Worm (Caenorhabditis elegans) whole organism, mixed stage, embryonic: ENCODE data around the gene srw-57.
A peak's percentile ranks its signal among the peaks of the same experiment; 100 is the strongest.
"Not testable (repeated sequence)": the region's sequence is repeated elsewhere in the genome, so short reads cannot be mapped to it uniquely, and the experiment has no call there.

Source experiments
- M03D4.4 ChIP-seq: sonication (generic microtip); optimal IDR thresholded peaks from 2 replicates; lab custom pipeline; 2017; ENCODE audit warnings: mild to moderate bottlenecking, missing genetic modification characterization, missing compliant biosample characterization
- bed-3 ChIP-seq: fragments of 200-800 bp; sonication (Bioruptor generic); optimal IDR thresholded peaks from 3 replicates; lab custom pipeline; 2018; ENCODE audit warnings: mild to moderate bottlenecking, missing genetic modification characterization, moderate library complexity, missing compliant biosample characterization
- blmp-1 ChIP-seq: fragments of 150-350 bp; optimal IDR thresholded peaks from 2 replicates; lab custom pipeline; 2014; ENCODE audit warnings: missing biosample characterization, missing genetic modification characterization
- ceh-39 ChIP-seq: fragments of 150-350 bp; optimal IDR thresholded peaks from 2 replicates; lab custom pipeline; 2014; ENCODE audit warnings: missing biosample characterization, missing genetic modification characterization
- ceh-43 ChIP-seq: fragments of 200-800 bp; sonication (Bioruptor generic); optimal IDR thresholded peaks from 2 replicates; lab custom pipeline; 2018; ENCODE audit warnings: mild to moderate bottlenecking, missing genetic modification characterization, moderate library complexity, missing compliant biosample characterization
- ceh-83 ChIP-seq: fragments of 200-800 bp; sonication (Bioruptor generic); optimal IDR thresholded peaks from 2 replicates; lab custom pipeline; 2018; ENCODE audit warnings: mild to moderate bottlenecking, missing genetic modification characterization, missing compliant biosample characterization
- cnd-1 ChIP-seq: fragments of 200-800 bp; sonication (Bioruptor generic); optimal IDR thresholded peaks from 2 replicates; lab custom pipeline; 2018; ENCODE audit warnings: mild to moderate bottlenecking, missing genetic modification characterization, missing compliant biosample characterization
- drap-1 ChIP-seq: fragments of 200-800 bp; sonication (Bioruptor generic); optimal IDR thresholded peaks from 3 replicates; lab custom pipeline; 2018; ENCODE audit warnings: mild to moderate bottlenecking, missing genetic modification characterization, missing compliant biosample characterization
- elt-1 ChIP-seq: sonication (generic microtip); optimal IDR thresholded peaks from 2 replicates; lab custom pipeline; 2017; ENCODE audit warnings: missing genetic modification characterization, mild to moderate bottlenecking, missing compliant biosample characterization, antibody characterized with exemption, moderate library complexity, borderline replicate concordance; ENCODE audit not compliant: insufficient read depth
- flh-1 ChIP-seq: fragments of 200-800 bp; sonication (Bioruptor generic); optimal IDR thresholded peaks from 2 replicates; lab custom pipeline; 2018; ENCODE audit warnings: mild to moderate bottlenecking, missing genetic modification characterization, moderate library complexity, missing compliant biosample characterization
- hlh-1 ChIP-seq: fragments of 150-350 bp; optimal IDR thresholded peaks from 2 replicates; lab custom pipeline; 2014; ENCODE audit warnings: missing biosample characterization, missing genetic modification reagents, missing genetic modification characterization
- lin-13 ChIP-seq: fragments of 150-350 bp; optimal IDR thresholded peaks from 2 replicates; lab custom pipeline; 2014; ENCODE audit warnings: missing biosample characterization, missing genetic modification characterization
- lin-32 ChIP-seq: fragments of 200-800 bp; sonication (Bioruptor generic); optimal IDR thresholded peaks from 2 replicates; lab custom pipeline; 2018; ENCODE audit warnings: mild to moderate bottlenecking, missing genetic modification characterization, missing compliant biosample characterization
- lsy-2 ChIP-seq: fragments of 150-350 bp; optimal IDR thresholded peaks from 2 replicates; lab custom pipeline; 2014; ENCODE audit warnings: missing biosample characterization, missing genetic modification characterization
- mab-5 ChIP-seq: fragments of 150-350 bp; optimal IDR thresholded peaks from 2 replicates; lab custom pipeline; 2014; ENCODE audit warnings: missing biosample characterization, missing genetic modification characterization
- nhr-12 ChIP-seq: fragments of 150-350 bp; optimal IDR thresholded peaks from 2 replicates; lab custom pipeline; 2014; ENCODE audit warnings: missing biosample characterization, missing genetic modification characterization
- nhr-76 ChIP-seq: sonication (generic microtip); optimal IDR thresholded peaks from 2 replicates; lab custom pipeline; 2017; ENCODE audit warnings: missing biosample characterization, missing genetic modification characterization
- sem-2 ChIP-seq: fragments of 200-800 bp; sonication (Bioruptor generic); optimal IDR thresholded peaks from 2 replicates; lab custom pipeline; 2018; ENCODE audit warnings: mild to moderate bottlenecking, missing genetic modification characterization, missing compliant biosample characterization
- snpc-4 ChIP-seq: fragments of 150-350 bp; optimal IDR thresholded peaks from 2 replicates; lab custom pipeline; 2014; ENCODE audit warnings: missing biosample characterization, missing genetic modification characterization
- sptf-1 ChIP-seq: sonication (generic microtip); optimal IDR thresholded peaks from 2 replicates; lab custom pipeline; 2017; ENCODE audit warnings: mild to moderate bottlenecking, missing genetic modification characterization, moderate library complexity, missing compliant biosample characterization
- unc-39 ChIP-seq: fragments of 150-350 bp; optimal IDR thresholded peaks from 2 replicates; lab custom pipeline; 2014; ENCODE audit warnings: missing biosample characterization, missing genetic modification characterization
- zip-8 ChIP-seq: fragments of 150-350 bp; optimal IDR thresholded peaks from 2 replicates; lab custom pipeline; 2014; ENCODE audit warnings: missing biosample characterization, missing genetic modification characterization
- ztf-11 ChIP-seq: fragments of 150-350 bp; optimal IDR thresholded peaks from 2 replicates; lab custom pipeline; 2014; ENCODE audit warnings: missing biosample characterization, missing genetic modification characterization

The srw-57 gene

DNA sequence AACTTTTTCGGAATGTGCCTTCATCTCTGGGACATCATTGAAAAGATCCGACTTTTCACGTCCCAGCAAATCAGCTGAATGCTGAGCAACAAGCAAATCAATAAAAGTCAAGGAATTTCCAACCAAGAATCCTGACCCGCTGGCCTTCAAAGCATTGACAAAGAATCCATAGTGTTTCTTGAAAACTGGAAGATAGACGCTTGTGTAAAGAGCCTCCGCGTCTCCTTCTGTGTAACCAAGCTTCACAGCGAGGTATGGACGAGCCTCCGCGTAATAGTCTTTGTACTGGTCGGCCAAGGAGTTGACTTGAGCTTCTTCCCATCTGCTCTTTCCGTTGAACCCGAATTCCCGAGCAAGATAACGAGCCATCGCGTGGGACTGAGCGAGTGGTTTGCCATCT is 39.5 kb downstream of the srw-57 start:
- TF ChIP-seq ceh-43 (GFP tag; lab: Kevin White, UChicago) (no peak), zip-8 (no peak)
- TF ChIP-seq, all 35 proteins: peak for 0

DNA sequence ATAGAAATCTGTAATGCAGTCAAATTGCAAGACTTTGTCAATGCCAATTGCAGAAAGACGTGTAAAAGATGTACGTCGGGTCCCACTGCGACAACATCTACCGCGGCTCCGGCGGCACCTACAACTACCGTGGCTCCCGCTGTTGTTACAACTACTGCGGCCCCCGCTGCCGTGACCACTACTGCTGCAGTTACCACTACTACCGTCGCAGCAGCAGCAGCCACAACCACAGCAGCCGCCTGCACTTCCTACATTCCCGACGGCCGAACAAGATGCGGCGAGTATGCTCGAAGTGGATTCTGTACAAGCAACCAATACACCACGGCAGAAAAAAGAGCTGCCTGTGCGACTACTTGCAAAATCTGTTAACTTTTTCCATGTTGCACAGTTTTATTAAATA is 40.1 kb downstream of the srw-57 start:
- TF ChIP-seq drap-1 (GFP tag; lab: Kevin White, UChicago), result peak; percentile 32
- no peak for TF ChIP-seq zip-8

DNA sequence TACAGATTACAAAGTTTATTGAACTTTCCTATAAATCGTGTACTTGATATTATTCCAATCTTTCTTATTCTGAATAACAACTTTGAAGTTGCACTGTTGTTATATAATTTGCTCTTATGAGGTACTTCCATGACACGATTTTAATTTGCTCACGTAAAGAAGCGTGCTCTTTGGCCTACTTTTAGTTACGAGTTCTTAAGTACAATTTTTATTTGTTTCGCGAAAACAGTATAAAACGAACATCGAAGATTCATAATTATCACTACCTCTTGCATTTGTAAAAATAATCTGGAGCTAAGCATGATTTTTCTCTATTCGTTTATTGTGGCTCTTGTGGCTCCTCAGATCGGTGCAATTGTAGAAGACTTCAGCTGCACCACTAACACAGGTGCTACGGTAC is 41.1 kb downstream of the srw-57 start, which contains the start of gene F35E8.7:
Gene F35E8.7 (plus strand): TSS at position 301 of the 400 bp plus-strand sequence.
- TF ChIP-seq elt-1 (tag; lab: Kevin White, UChicago) (no peak), zip-8 (no peak), ztf-11 (no peak), unc-39 (tag; lab: Kevin White, UChicago) (no peak), mab-5 (tag; lab: Kevin White, UChicago) (no peak), snpc-4 (no peak), ceh-83 (no peak), sptf-1 (tag; lab: Kevin White, UChicago) (no peak), lin-13 (tag; lab: Kevin White, UChicago) (no peak), hlh-1 (no peak), lin-32 (no peak), ceh-39 (tag; lab: Kevin White, UChicago) (no peak), M03D4.4 (no peak), nhr-76 (tag; lab: Kevin White, UChicago) (no peak), ceh-43 (GFP tag; lab: Kevin White, UChicago) (no peak), cnd-1 (tag; lab: Kevin White, UChicago) (no peak)

DNA sequence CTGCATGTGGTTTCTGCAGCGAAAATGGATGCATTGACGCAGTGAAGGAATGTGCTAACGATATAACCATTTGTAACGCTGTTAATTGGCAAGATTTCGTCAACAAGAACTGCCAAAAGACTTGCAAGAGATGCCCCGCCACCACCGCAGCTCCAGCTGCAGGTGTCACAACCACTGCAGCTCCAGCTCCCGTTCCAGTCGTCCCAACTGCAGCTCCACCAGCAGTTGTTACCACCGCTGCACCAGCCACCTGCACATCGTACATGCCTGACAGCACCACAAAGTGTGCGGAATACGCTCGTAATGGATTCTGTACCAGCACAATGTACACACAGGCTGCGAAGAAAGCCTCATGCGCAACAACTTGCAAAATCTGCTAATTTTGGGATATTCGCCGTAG is 42.2 kb downstream of the srw-57 start:
- TF ChIP-seq blmp-1 (no peak), drap-1 (GFP tag; lab: Kevin White, UChicago) (no peak), mab-5 (tag; lab: Kevin White, UChicago) (no peak)

DNA sequence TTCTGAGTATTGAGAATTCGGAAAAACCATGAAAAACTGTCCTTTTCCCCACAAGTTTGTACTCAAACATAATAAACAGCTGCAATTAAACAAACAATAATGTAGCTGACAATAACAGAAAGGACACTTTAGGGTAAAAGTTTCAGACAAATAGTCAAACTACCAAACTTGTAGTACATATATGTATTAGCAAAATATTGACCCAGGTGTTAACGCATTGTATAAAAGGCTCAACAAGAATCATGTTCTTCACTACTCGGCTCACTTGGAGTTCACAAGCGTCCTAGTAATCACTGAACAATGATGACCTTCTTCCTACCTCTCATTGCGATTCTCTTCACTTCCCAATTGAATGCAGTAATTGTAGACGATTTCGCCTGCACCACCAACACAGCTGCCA is 43.0 kb downstream of the srw-57 start, which contains the start of gene F35E8.6:
Gene F35E8.6 (plus strand): TSS at position 301 of the 400 bp plus-strand sequence.
- TF ChIP-seq sptf-1 (tag; lab: Kevin White, UChicago), result no peak
- TF ChIP-seq nhr-12 (tag; lab: Kevin White, UChicago), result no peak
- no peak for TF ChIP-seq blmp-1
- TF ChIP-seq ceh-83, result no peak
- no peak for TF ChIP-seq bed-3
- no peak for TF ChIP-seq snpc-4
- no peak for TF ChIP-seq zip-8
- TF ChIP-seq unc-39 (tag; lab: Kevin White, UChicago), result no peak
- no peak for TF ChIP-seq sem-2 (GFP tag; lab: Kevin White, UChicago)
- no peak for TF ChIP-seq lsy-2 (tag; lab: Kevin White, UChicago)

DNA sequence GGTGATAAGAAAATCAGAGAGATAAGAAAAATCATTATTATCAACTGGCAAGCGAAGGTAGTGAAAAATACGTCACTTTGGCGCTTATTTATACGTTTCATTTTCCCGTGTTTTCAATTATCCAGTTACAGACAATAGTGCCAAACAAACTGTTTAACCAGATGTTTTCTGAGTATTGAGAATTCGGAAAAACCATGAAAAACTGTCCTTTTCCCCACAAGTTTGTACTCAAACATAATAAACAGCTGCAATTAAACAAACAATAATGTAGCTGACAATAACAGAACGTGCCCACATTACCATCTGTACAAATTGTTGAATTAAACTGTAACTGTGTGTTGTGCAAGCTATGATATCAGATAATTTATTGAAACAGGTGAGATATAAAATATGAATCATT is 49.3 kb downstream of the srw-57 start, which contains the start of the genes F35E8.1 and F35E8.2:
Gene F35E8.1 (minus strand): TSS at position 101 of the 400 bp plus-strand sequence.
Gene F35E8.2 (plus strand): TSS at position 132 of the 400 bp plus-strand sequence.
- not testable (repeated sequence) for TF ChIP-seq ceh-83; flh-1 (GFP tag; lab: Kevin White, UChicago); lin-32
